Fruit fly (Drosophila melanogaster) whole organism, embryonic: ENCODE data around the gene CG34117.
A peak's percentile ranks its signal among the peaks of the same experiment; 100 is the strongest.

ENCODE experiments used
- B-H2 ChIP-seq: fragments of 200-800 bp; sonication (Bioruptor generic); optimal IDR thresholded peaks from 2 replicates; lab custom pipeline; 2018; ENCODE audit warnings: missing biosample characterization, mild to moderate bottlenecking, missing genetic modification characterization
- Bdp1 ChIP-seq: fragments of 200-800 bp; sonication (Bioruptor generic); optimal IDR thresholded peaks from 3 replicates; lab custom pipeline; 2016; ENCODE audit warnings: missing biosample characterization, missing genetic modification characterization
- CG10979 ChIP-seq: fragments of 200-800 bp; sonication (Bioruptor generic); optimal IDR thresholded peaks from 2 replicates; lab custom pipeline; 2018; ENCODE audit warnings: missing biosample characterization, mild to moderate bottlenecking, missing genetic modification characterization, moderate library complexity
- CG11085 ChIP-seq: fragments of 200-800 bp; sonication (Bioruptor generic); IDR thresholded peaks from 2 replicates; pipeline ENCODE4 v1.3.6; 2022; ENCODE audit warnings: missing biosample characterization, missing genetic modification characterization
- CG11504 ChIP-seq: fragments of 200-800 bp; sonication (Bioruptor generic); optimal IDR thresholded peaks from 3 replicates; lab custom pipeline; 2019; ENCODE audit warnings: missing biosample characterization, mild to moderate bottlenecking, missing genetic modification characterization, moderate library complexity
- CG13624 ChIP-seq: fragments of 200-800 bp; sonication (Bioruptor generic); optimal IDR thresholded peaks from 2 replicates; lab custom pipeline; 2016; ENCODE audit warnings: missing biosample characterization, missing genetic modification characterization
- CG17359 ChIP-seq: fragments of 200-800 bp; sonication (Bioruptor generic); optimal IDR thresholded peaks from 3 replicates; lab custom pipeline; 2018; ENCODE audit warnings: missing biosample characterization, mild to moderate bottlenecking, missing genetic modification characterization, moderate library complexity
- CG2202 ChIP-seq: fragments of 200-800 bp; sonication (Bioruptor generic); optimal IDR thresholded peaks from 2 replicates; lab custom pipeline; 2018; ENCODE audit warnings: missing biosample characterization, mild to moderate bottlenecking, missing genetic modification characterization
- CG2712 ChIP-seq: fragments of 200-800 bp; optimal IDR thresholded peaks from 3 replicates; lab custom pipeline; 2019; ENCODE audit warnings: missing biosample characterization, mild to moderate bottlenecking, missing genetic modification characterization, moderate library complexity
- CG7839 ChIP-seq: fragments of 200-800 bp; sonication (Bioruptor generic); optimal IDR thresholded peaks from 3 replicates; lab custom pipeline; 2018; ENCODE audit warnings: missing biosample characterization, mild to moderate bottlenecking, missing genetic modification characterization, moderate library complexity
- CG7987 ChIP-seq: fragments of 200-800 bp; sonication (Bioruptor generic); optimal IDR thresholded peaks from 2 replicates; lab custom pipeline; 2018; ENCODE audit warnings: missing biosample characterization, mild to moderate bottlenecking, missing genetic modification characterization, moderate library complexity
- CoRest ChIP-seq: fragments of 200-800 bp; sonication (Bioruptor generic); optimal IDR thresholded peaks from 3 replicates; lab custom pipeline; 2018; ENCODE audit warnings: missing biosample characterization, mild to moderate bottlenecking, missing genetic modification characterization, moderate library complexity
- CrebB ChIP-seq: fragments of 200-800 bp; sonication (Bioruptor generic); optimal IDR thresholded peaks from 3 replicates; lab custom pipeline; 2018; ENCODE audit warnings: missing biosample characterization, mild to moderate bottlenecking, missing genetic modification characterization
- Dbx ChIP-seq: fragments of 200-800 bp; sonication (Bioruptor generic); IDR thresholded peaks from 3 replicates; pipeline ENCODE4 v1.3.6; 2022; ENCODE audit warnings: missing biosample characterization, missing genetic modification characterization
- Deaf1 ChIP-seq: fragments of 200-800 bp; optimal IDR thresholded peaks from 3 replicates; lab custom pipeline; 2019; ENCODE audit warnings: missing biosample characterization, mild to moderate bottlenecking, missing genetic modification characterization, moderate library complexity
- Doc3 ChIP-seq: fragments of 200-800 bp; sonication (Bioruptor generic); IDR thresholded peaks from 3 replicates; pipeline ENCODE4 v1.3.6; 2022; ENCODE audit warnings: missing biosample characterization, missing genetic modification characterization; ENCODE audit not compliant: partially characterized antibody
- Elba2 ChIP-seq: fragments of 200-800 bp; sonication (Bioruptor generic); optimal IDR thresholded peaks from 3 replicates; lab custom pipeline; 2016; ENCODE audit warnings: missing biosample characterization, missing genetic modification characterization
- Ets65A ChIP-seq: fragments of 200-800 bp; sonication (Bioruptor generic); peaks from one replicate; lab custom pipeline; 2016; ENCODE audit warnings: missing biosample characterization, missing genetic modification characterization
- Fer1 ChIP-seq: fragments of 200-800 bp; sonication (Bioruptor generic); optimal IDR thresholded peaks from 2 replicates; lab custom pipeline; 2017; ENCODE audit warnings: missing biosample characterization, mild to moderate bottlenecking, missing genetic modification characterization
- Fer3 ChIP-seq: fragments of 200-800 bp; sonication (Bioruptor generic); optimal IDR thresholded peaks from 2 replicates; lab custom pipeline; 2018; ENCODE audit warnings: missing biosample characterization, mild to moderate bottlenecking, missing genetic modification characterization, moderate library complexity
- Hmr ChIP-seq: fragments of 200-800 bp; sonication (Bioruptor generic); optimal IDR thresholded peaks from 3 replicates; lab custom pipeline; 2017; ENCODE audit warnings: mild to moderate bottlenecking, missing biosample characterization, missing genetic modification reagents, missing genetic modification characterization
- MTF-1 ChIP-seq: fragments of 200-800 bp; sonication (Bioruptor generic); optimal IDR thresholded peaks from 2 replicates; lab custom pipeline; 2018; ENCODE audit warnings: missing biosample characterization, mild to moderate bottlenecking, missing genetic modification characterization, borderline replicate concordance
- NC2β ChIP-seq: fragments of 200-800 bp; sonication (Bioruptor generic); optimal IDR thresholded peaks from 2 replicates; lab custom pipeline; 2016; ENCODE audit warnings: missing biosample characterization, missing genetic modification characterization
- NFAT ChIP-seq: fragments of 200-800 bp; sonication (Bioruptor generic); IDR thresholded peaks from 2 replicates; pipeline ENCODE4 v1.3.6; 2022; ENCODE audit warnings: missing biosample characterization, missing genetic modification characterization
- NK7.1 ChIP-seq: fragments of 200-800 bp; sonication (Bioruptor generic); optimal IDR thresholded peaks from 3 replicates; lab custom pipeline; 2016; ENCODE audit warnings: missing biosample characterization, missing genetic modification characterization
- Rx ChIP-seq: fragments of 200-800 bp; sonication (Bioruptor generic); IDR thresholded peaks from 2 replicates; pipeline ENCODE4 v1.3.6; 2022; ENCODE audit warnings: missing biosample characterization, missing genetic modification characterization
- abd-A ChIP-seq: fragments of 200-800 bp; sonication (Bioruptor generic); optimal IDR thresholded peaks from 3 replicates; lab custom pipeline; 2019; ENCODE audit warnings: missing biosample characterization, mild to moderate bottlenecking, missing genetic modification characterization, moderate library complexity
- ac ChIP-seq: fragments of 200-800 bp; sonication (Bioruptor generic); optimal IDR thresholded peaks from 3 replicates; lab custom pipeline; 2017; ENCODE audit warnings: missing biosample characterization, mild to moderate bottlenecking, missing genetic modification characterization
- ap ChIP-seq: fragments of 200-800 bp; sonication (Bioruptor generic); IDR thresholded peaks from 2 replicates; pipeline ENCODE4 v1.3.6; 2022; ENCODE audit warnings: missing biosample characterization, missing genetic modification characterization
- bowl ChIP-seq: fragments of 200-800 bp; sonication (Bioruptor generic); IDR thresholded peaks from 2 replicates; pipeline ENCODE4 v1.3.6; 2022; ENCODE audit warnings: missing biosample characterization, missing genetic modification characterization
- br ChIP-seq: fragments of >200 bp; optimal IDR thresholded peaks from 2 replicates; lab custom pipeline; 2017
- bsh ChIP-seq, 2 experiments: fragments of 200-800 bp; sonication (Bioruptor generic); optimal IDR thresholded peaks; 2 replicates each; lab custom pipeline; 2017 to 2018; ENCODE audit warnings: mild to moderate bottlenecking in 2 of 2, missing biosample characterization in 2 of 2, missing genetic modification characterization in 2 of 2, moderate library complexity in 1 of 2
- cwo ChIP-seq: fragments of 200-800 bp; sonication (Bioruptor generic); optimal IDR thresholded peaks from 3 replicates; lab custom pipeline; 2017; ENCODE audit warnings: missing biosample characterization, missing genetic modification characterization, mild to moderate bottlenecking, moderate library complexity, missing genetic modification reagents
- dmrt99B ChIP-seq: fragments of 200-800 bp; sonication (Bioruptor generic); optimal IDR thresholded peaks from 2 replicates; lab custom pipeline; 2018; ENCODE audit warnings: missing biosample characterization, mild to moderate bottlenecking, missing genetic modification characterization, moderate library complexity
- dpn ChIP-seq, 2 experiments: fragments of 200-800 bp; sonication (Bioruptor generic); optimal IDR thresholded peaks; 3 replicates each; lab custom pipeline; 2016; ENCODE audit warnings: missing biosample characterization in 2 of 2, missing genetic modification characterization in 2 of 2
- lab ChIP-seq: fragments of 200-800 bp; sonication (Bioruptor generic); optimal IDR thresholded peaks from 3 replicates; lab custom pipeline; 2017; ENCODE audit warnings: missing biosample characterization, missing genetic modification characterization, mild to moderate bottlenecking, moderate library complexity, missing genetic modification reagents
- lilli ChIP-seq: fragments of 200-800 bp; sonication (Bioruptor generic); optimal IDR thresholded peaks from 3 replicates; lab custom pipeline; 2016; ENCODE audit warnings: missing biosample characterization, missing genetic modification characterization
- lmd ChIP-seq: fragments of 200-800 bp; sonication (Bioruptor generic); IDR thresholded peaks from 2 replicates; pipeline ENCODE4 v1.3.6; 2022; ENCODE audit warnings: missing biosample characterization, missing genetic modification characterization
- onecut ChIP-seq: fragments of 200-800 bp; sonication (Bioruptor generic); IDR thresholded peaks from 2 replicates; pipeline ENCODE4 v1.3.6; 2022; ENCODE audit warnings: missing biosample characterization, missing genetic modification characterization
- psq ChIP-seq: fragments of 200-800 bp; sonication (Bioruptor generic); optimal IDR thresholded peaks from 2 replicates; lab custom pipeline; 2017; ENCODE audit warnings: missing biosample characterization, missing genetic modification characterization
- rib ChIP-seq: fragments of 200-800 bp; sonication (Bioruptor generic); IDR thresholded peaks from 2 replicates; pipeline ENCODE4 v1.3.6; 2022; ENCODE audit warnings: missing biosample characterization, missing genetic modification characterization
- salm ChIP-seq: fragments of 200-800 bp; sonication (Bioruptor generic); optimal IDR thresholded peaks from 2 replicates; lab custom pipeline; 2018; ENCODE audit warnings: missing biosample characterization, mild to moderate bottlenecking, missing genetic modification characterization
- sd ChIP-seq: fragments of 200-800 bp; sonication (Bioruptor generic); optimal IDR thresholded peaks from 3 replicates; lab custom pipeline; 2018; ENCODE audit warnings: missing biosample characterization, mild to moderate bottlenecking, missing genetic modification characterization, moderate library complexity
- slbo ChIP-seq: fragments of 200-800 bp; sonication (Bioruptor generic); IDR thresholded peaks from 2 replicates; pipeline ENCODE4 v1.3.6; 2022; ENCODE audit warnings: missing biosample characterization, missing genetic modification characterization
- so ChIP-seq: fragments of 200-800 bp; sonication (Bioruptor generic); IDR thresholded peaks from 3 replicates; pipeline ENCODE4 v1.3.6; 2022; ENCODE audit warnings: missing biosample characterization, missing genetic modification characterization
- tap ChIP-seq: fragments of 200-800 bp; optimal IDR thresholded peaks from 3 replicates; lab custom pipeline; 2019; ENCODE audit warnings: missing biosample characterization, mild to moderate bottlenecking, missing genetic modification characterization, moderate library complexity
- tgo ChIP-seq: fragments of 200-800 bp; sonication (Bioruptor generic); IDR thresholded peaks from 3 replicates; pipeline ENCODE4 v1.3.6; 2022; ENCODE audit warnings: missing biosample characterization, missing genetic modification characterization
- tin ChIP-seq: fragments of 200-800 bp; sonication (Bioruptor generic); optimal IDR thresholded peaks from 3 replicates; lab custom pipeline; 2016; ENCODE audit warnings: missing biosample characterization, missing genetic modification characterization
- trh ChIP-seq: fragments of 200-800 bp; sonication (Bioruptor generic); optimal IDR thresholded peaks from 2 replicates; lab custom pipeline; 2016; ENCODE audit warnings: missing biosample characterization, missing genetic modification characterization
- zfh1 ChIP-seq: fragments of 200-800 bp; sonication (Bioruptor generic); IDR thresholded peaks from 3 replicates; pipeline ENCODE4 v1.3.6; 2022; ENCODE audit warnings: missing biosample characterization, missing genetic modification characterization

The CG34117 gene

dm6 chr3R:9420439-9421234 lies 20.8 kb upstream of the CG34117 start (continued):
- 0 out of 2 replicates have a peak, but pooled peaks have one; percentile 34 for TF ChIP-seq bowl (GFP tag; lab: Robert Waterston, UW)
- peak; percentile 88 for TF ChIP-seq Ets65A (GFP tag; lab: Kevin White, UChicago)
- TF ChIP-seq br: no peak
- TF ChIP-seq trh (GFP tag; lab: Kevin White, UChicago): no peak
- peak in 1 of 2 experiments; percentile 29 for TF ChIP-seq bsh (GFP tag; optimal IDR thresholded peaks at IDR 0.05; lab: Kevin White, UChicago)
- no peak; the same call in 2 of the 3 replicates for TF ChIP-seq so
- no peak for TF ChIP-seq CG11085
- peak; percentile 43 for TF ChIP-seq CG11504
- TF ChIP-seq tap (tag; lab: Kevin White, UChicago): no peak
- TF ChIP-seq Fer3 (tag; lab: Kevin White, UChicago): no peak
- peak; percentile 8; the same call in 1 of the 2 replicates for TF ChIP-seq slbo
- no peak for TF ChIP-seq Bdp1 (GFP tag; lab: Kevin White, UChicago)
- peak; percentile 50; the same call in 1 of the 3 replicates for TF ChIP-seq zfh1 (GFP tag; lab: Robert Waterston, UW)
- no peak for TF ChIP-seq rib (GFP tag; lab: Robert Waterston, UW)
- TF ChIP-seq CG7839 (tag; lab: Kevin White, UChicago): peak; percentile 4
- TF ChIP-seq Doc3 (GFP tag; lab: Robert Waterston, UW): 0 out of 3 replicates have a peak, but pooled peaks have one; percentile 12
- peak; percentile 49 for TF ChIP-seq CG17359 (tag; lab: Kevin White, UChicago)
- 0 out of 3 replicates have a peak, but pooled peaks have one; percentile 5 for TF ChIP-seq Dbx
- peak; percentile 9 for TF ChIP-seq CG2712 (tag; lab: Kevin White, UChicago)
- TF ChIP-seq NFAT (GFP tag; lab: Robert Waterston, UW): no peak
- no peak for TF ChIP-seq CG2202 (tag; lab: Kevin White, UChicago)
- peak; percentile 49 for TF ChIP-seq dmrt99B (tag; lab: Kevin White, UChicago)
- peak; percentile 40; the same call in 1 of the 2 replicates for TF ChIP-seq lmd (GFP tag; lab: Robert Waterston, UW)
- TF ChIP-seq CG10979 (tag; lab: Kevin White, UChicago): peak; percentile 14
- TF ChIP-seq lab (GFP tag; lab: Kevin White, UChicago): peak; percentile 20
- no peak for TF ChIP-seq lilli (GFP tag; lab: Kevin White, UChicago)
- TF ChIP-seq dpn (GFP tag; optimal IDR thresholded peaks at IDR 0.05; lab: Kevin White, UChicago): peak; percentile 6 to 22

- no peak for TF ChIP-seq CoRest (tag; lab: Kevin White, UChicago)
- peak; percentile 70 for TF ChIP-seq cwo (GFP tag; lab: Kevin White, UChicago)
- no peak for TF ChIP-seq salm (tag; lab: Kevin White, UChicago)
- TF ChIP-seq onecut (GFP tag; lab: Robert Waterston, UW): peak; percentile 83
- peak; percentile 49 for TF ChIP-seq MTF-1 (GFP tag; lab: Kevin White, UChicago)
- peak; percentile 34 for TF ChIP-seq CG13624 (GFP tag; lab: Kevin White, UChicago)
- peak; percentile 16 for TF ChIP-seq CrebB (tag; lab: Kevin White, UChicago)
- TF ChIP-seq psq: peak; percentile 83
- peak; percentile 28 for TF ChIP-seq CG7987 (GFP tag; lab: Kevin White, UChicago)
- no peak for TF ChIP-seq tgo (GFP tag; lab: Robert Waterston, UW)
- TF ChIP-seq NK7.1 (GFP tag; lab: Kevin White, UChicago): no peak
- peak; percentile 91 for TF ChIP-seq sd (tag; lab: Kevin White, UChicago)
- peak; percentile 70 for TF ChIP-seq ac (GFP tag; lab: Kevin White, UChicago)
- peak; percentile 22 for TF ChIP-seq Hmr (GFP tag; lab: Kevin White, UChicago)
- no peak for TF ChIP-seq Elba2 (GFP tag; lab: Kevin White, UChicago)
- peak; percentile 21 for TF ChIP-seq B-H2 (GFP tag; lab: Kevin White, UChicago)
- TF ChIP-seq Rx: no peak
- TF ChIP-seq ap (GFP tag; lab: Robert Waterston, UW): no peak
- TF ChIP-seq NC2β (GFP tag; lab: Kevin White, UChicago): peak; percentile 31
- TF ChIP-seq Fer1 (GFP tag; lab: Kevin White, UChicago): peak; percentile 41
- TF ChIP-seq Deaf1 (tag; lab: Kevin White, UChicago): peak; percentile 85
- peak; percentile 14 for TF ChIP-seq abd-A
- no peak for TF ChIP-seq tin (GFP tag; lab: Kevin White, UChicago)
Observed at dm6 chr3R:9419300-9419652, 19.4 kb upstream of the CG34117 start.
